Fruit fly (Drosophila melanogaster): ENCODE results near the gene dmrt99B.

The dmrt99B gene

dm6 chr3R:29723048-29723656 is 30.8 kb downstream of the dmrt99B start, which contains the start of gene Pcd (continued):
- TF ChIP-seq CG3065 (GFP tag; optimal IDR thresholded peaks at IDR 0.05) (no peak), mld (GFP tag; IDR thresholded peaks at IDR 0.05; ENCODE audit: partially characterized antibody) (no peak), CG10366 (GFP tag; IDR thresholded peaks at IDR 0.05) (no peak), CG3995 (GFP tag; optimal IDR thresholded peaks at IDR 0.05) (peak; percentile 14), CG6854 (GFP tag; optimal IDR thresholded peaks at IDR 0.05) (no peak), lab (GFP tag; optimal IDR thresholded peaks at IDR 0.05) (no peak), CoRest (tag; optimal IDR thresholded peaks at IDR 0.05) (no peak), C15 (GFP tag; IDR thresholded peaks at IDR 0.05) (no peak), CG4328 (GFP tag; optimal IDR thresholded peaks at IDR 0.05) (no peak), Atf6 (GFP tag; IDR thresholded peaks at IDR 0.05) (no peak), CG1529 (GFP tag; optimal IDR thresholded peaks at IDR 0.05) (no peak), CG13123 (GFP tag; optimal IDR thresholded peaks at IDR 0.05) (no peak), CG6689 (GFP tag; IDR thresholded peaks at IDR 0.05) (no peak), tgo (GFP tag; IDR thresholded peaks at IDR 0.05) (no peak), tio (GFP tag; optimal IDR thresholded peaks at IDR 0.05) (no peak), CG11504 (tag; optimal IDR thresholded peaks at IDR 0.05) (no peak), Kr (GFP tag; optimal IDR thresholded peaks at IDR 0.05) (no peak), nerfin-1 (tag; optimal IDR thresholded peaks at IDR 0.05) (no peak), seq (GFP tag; IDR thresholded peaks at IDR 0.05) (no peak), bowl (GFP tag; IDR thresholded peaks at IDR 0.05) (no peak), Ssrp (tag; optimal IDR thresholded peaks at IDR 0.05) (no peak), Ravus (GFP tag; IDR thresholded peaks at IDR 0.05) (no peak), CkIIα-i1 (GFP tag; IDR thresholded peaks at IDR 0.05) (no peak), CG15269 (tag; optimal IDR thresholded peaks at IDR 0.05) (no peak), CG9437 (GFP tag; optimal IDR thresholded peaks at IDR 0.05) (no peak), dmrt99B (tag; optimal IDR thresholded peaks at IDR 0.05) (no peak), corto (GFP tag; optimal IDR thresholded peaks at IDR 0.05) (no peak), shn (GFP tag; optimal IDR thresholded peaks at IDR 0.05) (no peak), CG11696 (GFP tag; IDR thresholded peaks at IDR 0.05) (no peak), CG14667 (GFP tag; IDR thresholded peaks at IDR 0.05) (no peak), grn (GFP tag; optimal IDR thresholded peaks at IDR 0.05) (no peak), disco-r (GFP tag; optimal IDR thresholded peaks at IDR 0.05) (no peak), CG30020 (tag; optimal IDR thresholded peaks at IDR 0.05) (no peak), h (optimal IDR thresholded peaks at IDR 0.05) (no peak), bcd (GFP tag; optimal IDR thresholded peaks at IDR 0.05) (no peak), chinmo (GFP tag; IDR thresholded peaks at IDR 0.05; ENCODE audit: partially characterized antibody) (peak; percentile 96), pum (GFP tag; optimal IDR thresholded peaks at IDR 0.05) (no peak), HLH3B (GFP tag; IDR thresholded peaks at IDR 0.05) (no peak), ken (GFP tag; IDR thresholded peaks at IDR 0.05) (no peak), maf-S (GFP tag; optimal IDR thresholded peaks at IDR 0.05) (no peak), Adf1 (GFP tag; IDR thresholded peaks at IDR 0.05) (peak; percentile 42; the same call in 1 of the 2 replicates), Oaz (GFP tag; IDR thresholded peaks at IDR 0.05) (no peak), exex (tag; optimal IDR thresholded peaks at IDR 0.05) (no peak), chm (GFP tag; IDR thresholded peaks at IDR 0.05) (no peak), CG17186 (GFP tag; optimal IDR thresholded peaks at IDR 0.05) (no peak), insv (GFP tag; optimal IDR thresholded peaks at IDR 0.05) (peak in 1 of 2 experiments; percentile 46), CG7556 (GFP tag; optimal IDR thresholded peaks at IDR 0.05) (no peak), hkb (optimal IDR thresholded peaks at IDR 0.05) (no peak), hkb (GFP tag; IDR thresholded peaks at IDR 0.05) (no peak), E2f1 (GFP tag; IDR thresholded peaks at IDR 0.05) (no peak), Rx (GFP tag; IDR thresholded peaks at IDR 0.05) (no peak), Fer2 (tag; optimal IDR thresholded peaks at IDR 0.05) (no peak)

All from whole organism, embryonic.